Fruit fly (Drosophila melanogaster) whole organism, adult: Measurements from ENCODE around the gene GC2.

Experiments used
- CG11617 ChIP-seq: fragments of 200-800 bp; sonication (Bioruptor generic); optimal IDR thresholded peaks from 2 replicates; lab custom pipeline; 2017; ENCODE audit warnings: mild to moderate bottlenecking, missing biosample characterization, missing genetic modification reagents, missing genetic modification characterization
- CG1620 ChIP-seq: fragments of 200-800 bp; sonication (Bioruptor generic); optimal IDR thresholded peaks from 2 replicates; lab custom pipeline; 2016; ENCODE audit warnings: missing biosample characterization, missing genetic modification characterization
- CG7045 ChIP-seq: fragments of 200-800 bp; sonication (Bioruptor generic); optimal IDR thresholded peaks from 2 replicates; lab custom pipeline; 2017; ENCODE audit warnings: missing biosample characterization, mild to moderate bottlenecking, missing genetic modification characterization
- Clk ChIP-seq: fragments of 200-800 bp; sonication (Bioruptor generic); optimal IDR thresholded peaks from 2 replicates; lab custom pipeline; 2017; ENCODE audit warnings: missing biosample characterization, missing genetic modification characterization
- Hr96 ChIP-seq: fragments of 200-800 bp; sonication (Bioruptor generic); optimal IDR thresholded peaks from 2 replicates; lab custom pipeline; 2016; ENCODE audit warnings: missing biosample characterization, missing genetic modification characterization
- bab1 ChIP-seq: fragments of 200-800 bp; sonication (Bioruptor generic); optimal IDR thresholded peaks from 3 replicates; lab custom pipeline; 2019; ENCODE audit warnings: missing biosample characterization, mild to moderate bottlenecking, missing genetic modification characterization, moderate library complexity
- cnc ChIP-seq, 2 experiments: fragments of >200 bp; optimal IDR thresholded peaks; 2 replicates each; lab custom pipeline; 2017
- kay ChIP-seq: fragments of 200-800 bp; sonication (Bioruptor generic); peaks from one replicate; lab custom pipeline; 2016; ENCODE audit warnings: missing biosample characterization, missing genetic modification characterization, borderline replicate concordance

DNA sequence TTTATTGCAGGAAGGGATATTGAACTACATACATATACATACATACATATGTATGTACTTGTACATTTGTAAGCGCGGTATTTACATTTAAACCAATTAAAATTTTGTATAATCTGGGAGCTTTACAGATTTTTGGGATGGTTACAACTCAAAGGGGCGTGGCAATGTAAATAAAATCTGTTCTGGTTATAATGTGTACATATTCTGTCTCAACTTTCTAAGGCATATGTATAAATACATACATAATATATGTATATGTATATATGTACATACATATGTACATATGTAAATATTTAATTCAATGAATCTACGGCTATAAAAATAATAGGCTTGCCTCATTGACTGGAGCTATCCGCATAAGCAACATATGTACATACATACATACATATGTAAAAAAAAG is 14.1 kb upstream of the GC2 start:
- TF ChIP-seq CG7045 (GFP tag; lab: Kevin White, UChicago) (no peak), bab1 (GFP tag; lab: Kevin White, UChicago) (no peak), cnc (optimal IDR thresholded peaks at IDR 0.05; lab: Kevin White, UChicago) (no peak), Hr96 (no peak), CG1620 (GFP tag; lab: Kevin White, UChicago) (no peak), Clk (GFP tag; lab: Kevin White, UChicago) (no peak), CG11617 (no peak), kay (no peak)
